Worm (Caenorhabditis elegans) whole organism, L4 larva: Measurements from ENCODE around the gene ram-2.
A peak's percentile ranks its signal among the peaks of the same experiment; 100 is the strongest.

Experiments
- attf-4 ChIP-seq: sonication (generic microtip); optimal IDR thresholded peaks from 3 replicates; lab custom pipeline; 2017; ENCODE audit warnings: missing biosample characterization, missing genetic modification characterization
- dve-1 ChIP-seq: sonication (generic microtip); optimal IDR thresholded peaks from 2 replicates; lab custom pipeline; 2017; ENCODE audit warnings: antibody characterized with exemption, mild to moderate bottlenecking, missing genetic modification characterization, missing compliant biosample characterization; ENCODE audit not compliant: insufficient read depth
- jun-1 ChIP-seq: fragments of 150-350 bp; optimal IDR thresholded peaks from 2 replicates; lab custom pipeline; 2014; ENCODE audit warnings: missing biosample characterization, missing genetic modification reagents, missing genetic modification characterization
- lin-15B ChIP-seq: fragments of 150-350 bp; sonication (generic microtip); optimal IDR thresholded peaks from 3 replicates; lab custom pipeline; 2014; ENCODE audit warnings: missing biosample characterization, missing genetic modification characterization
- lin-29 ChIP-seq: fragments of 200-800 bp; sonication (Bioruptor generic); IDR thresholded peaks from 2 replicates; pipeline ENCODE4 v1.3.6; 2022; ENCODE audit warnings: missing genetic modification reagents, missing genetic modification characterization, missing compliant biosample characterization
- nhr-25 ChIP-seq: sonication (generic microtip); optimal IDR thresholded peaks from 2 replicates; lab custom pipeline; 2017; ENCODE audit warnings: missing genetic modification characterization, mild to moderate bottlenecking, missing compliant biosample characterization, antibody characterized with exemption, moderate library complexity, borderline replicate concordance; ENCODE audit not compliant: insufficient read depth
- nhr-41 ChIP-seq: fragments of 200-800 bp; sonication (Bioruptor generic); IDR thresholded peaks from 2 replicates; pipeline ENCODE4 v1.3.6; 2022; ENCODE audit warnings: missing genetic modification reagents, missing genetic modification characterization, missing compliant biosample characterization
- pha-4 ChIP-seq, 2 experiments: fragments of 150-350 bp in 1 of 2; fragments of 200-800 bp in 1 of 2; sonication (Bioruptor generic) in 1 of 2; IDR thresholded peaks in 1 of 2; optimal IDR thresholded peaks in 1 of 2; 2 replicates each; pipeline versions ENCODE4 v1.3.6 to Lab custom; 2014 to 2022; ENCODE audit warnings: missing genetic modification characterization in 2 of 2, missing genetic modification reagents in 2 of 2, missing biosample characterization in 1 of 2, missing compliant biosample characterization in 1 of 2
- pqm-1 ChIP-seq: sonication (generic microtip); optimal IDR thresholded peaks from 2 replicates; lab custom pipeline; 2017; ENCODE audit warnings: missing biosample characterization, missing genetic modification characterization
- saeg-2 ChIP-seq: fragments of 200-800 bp; sonication (Bioruptor generic); IDR thresholded peaks from 2 replicates; pipeline ENCODE4 v1.3.6; 2022; ENCODE audit warnings: missing genetic modification reagents, missing genetic modification characterization, missing compliant biosample characterization
- snpc-4 ChIP-seq: fragments of 150-350 bp; optimal IDR thresholded peaks from 2 replicates; lab custom pipeline; 2014; ENCODE audit warnings: missing biosample characterization, missing genetic modification characterization
- tra-1 ChIP-seq: fragments of 200-800 bp; sonication (Bioruptor generic); IDR thresholded peaks from 2 replicates; pipeline ENCODE4 v1.3.6; 2022; ENCODE audit warnings: missing genetic modification reagents, missing genetic modification characterization, missing compliant biosample characterization
- unc-62 ChIP-seq, 3 experiments: fragments of 150-350 bp in 1 of 3; sonication (generic microtip); optimal IDR thresholded peaks in 2 of 3; peaks in 1 of 3; 1 replicate in 1 of 3; 2 replicates in 2 of 3; lab custom pipeline; 2014 to 2017; ENCODE audit warnings: missing biosample characterization in 3 of 3, missing genetic modification characterization in 3 of 3, missing genetic modification reagents in 3 of 3, missing genotype in 1 of 3
- zip-11 ChIP-seq: fragments of 200-800 bp; sonication (Bioruptor generic); IDR thresholded peaks from 2 replicates; pipeline ENCODE4 v1.3.6; 2022; ENCODE audit warnings: missing genetic modification characterization, missing compliant biosample characterization

DNA sequence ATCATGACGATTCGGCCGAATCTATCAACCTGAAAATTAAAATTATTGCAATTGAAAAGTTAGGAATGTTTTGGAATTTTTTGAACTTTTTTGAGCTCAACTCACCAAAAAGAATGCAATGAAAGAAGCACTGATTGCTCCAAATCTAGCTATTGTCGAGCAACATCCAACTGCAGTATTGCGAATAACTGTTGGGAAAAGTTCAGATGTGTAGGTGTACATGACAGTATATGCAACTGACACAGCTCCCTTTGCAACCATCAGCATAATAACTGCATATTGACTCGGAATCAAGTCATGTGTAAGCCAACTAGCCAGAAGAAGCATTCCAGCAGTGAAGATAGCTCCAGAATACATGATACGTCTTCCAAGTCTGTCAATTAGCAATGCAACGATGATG, 35.8 kb upstream of the ram-2 start:
- TF ChIP-seq pqm-1 (tag; lab: Kevin White, UChicago) (no peak), zip-11 (GFP tag; lab: Robert Waterston, UW) (no peak), saeg-2 (no peak), pha-4 (GFP tag; IDR thresholded peaks at IDR 0.05; lab: Robert Waterston, UW) (no peak), pha-4 (tag; optimal IDR thresholded peaks at IDR 0.05; lab: Kevin White, UChicago) (no peak), snpc-4 (tag; lab: Kevin White, UChicago) (no peak), lin-29 (GFP tag; lab: Robert Waterston, UW) (no peak), attf-4 (tag; lab: Kevin White, UChicago) (no peak), dve-1 (no peak), tra-1 (GFP tag; lab: Robert Waterston, UW) (no peak), unc-62 (GFP tag; optimal IDR thresholded peaks at IDR 0.05 in 1 of 2; lab: Kevin White, UChicago) (peak in 1 of 2 experiments; percentile 98), unc-62 (tag; optimal IDR thresholded peaks at IDR 0.05; lab: Kevin White, UChicago) (no peak), nhr-25 (tag; lab: Kevin White, UChicago) (no peak), jun-1 (no peak), nhr-41 (GFP tag; lab: Robert Waterston, UW) (no peak), lin-15B (tag; lab: Kevin White, UChicago) (no peak)
